Worm (Caenorhabditis elegans) whole organism, young adult: ENCODE results near the gene nhr-193.

Experiments
- F52B5.7 ChIP-seq: sonication (generic microtip); optimal IDR thresholded peaks from 2 replicates; lab custom pipeline; 2016; ENCODE audit warnings: mild to moderate bottlenecking, missing genetic modification characterization, missing compliant biosample characterization
- F57C9.4 ChIP-seq: sonication (generic microtip); optimal IDR thresholded peaks from 2 replicates; lab custom pipeline; 2017; ENCODE audit warnings: mild to moderate bottlenecking, missing genetic modification characterization, missing compliant biosample characterization
- bed-1 ChIP-seq: fragments of 200-800 bp; sonication (Bioruptor generic); IDR thresholded peaks from 2 replicates; pipeline ENCODE4 v1.3.6; 2022; ENCODE audit warnings: missing genetic modification reagents, missing genetic modification characterization, missing compliant biosample characterization
- ekl-4 ChIP-seq: fragments of 200-800 bp; sonication (Bioruptor generic); IDR thresholded peaks from 2 replicates; pipeline ENCODE4 v1.3.6; 2022; ENCODE audit warnings: missing genetic modification reagents, missing genetic modification characterization, missing compliant biosample characterization
- let-526 ChIP-seq: fragments of 200-800 bp; sonication (Bioruptor generic); IDR thresholded peaks from 2 replicates; pipeline ENCODE4 v1.3.6; 2022; ENCODE audit warnings: missing genetic modification reagents, missing genetic modification characterization, missing compliant biosample characterization
- nhr-179 ChIP-seq: sonication (generic microtip); optimal IDR thresholded peaks from 2 replicates; lab custom pipeline; 2016; ENCODE audit warnings: mild to moderate bottlenecking, missing genetic modification characterization, missing compliant biosample characterization

ce11 chrV:16307253-16307652, 34.9 kb upstream of the nhr-193 start, which contains the start of gene srxa-7:
- no peak for TF ChIP-seq F57C9.4 (tag; lab: Kevin White, UChicago)
- no peak for TF ChIP-seq let-526
- TF ChIP-seq ekl-4 (GFP tag; lab: Robert Waterston, UW), result no peak
- TF ChIP-seq bed-1 (GFP tag; lab: Robert Waterston, UW), result no peak
- TF ChIP-seq F52B5.7 (tag; lab: Kevin White, UChicago), result no peak
- TF ChIP-seq nhr-179 (tag; lab: Kevin White, UChicago), result no peak
